Fruit fly (Drosophila melanogaster): ENCODE data around the gene CG43220.
A peak's percentile ranks its signal among the peaks of the same experiment; 100 is the strongest.

The CG43220 gene

DNA sequence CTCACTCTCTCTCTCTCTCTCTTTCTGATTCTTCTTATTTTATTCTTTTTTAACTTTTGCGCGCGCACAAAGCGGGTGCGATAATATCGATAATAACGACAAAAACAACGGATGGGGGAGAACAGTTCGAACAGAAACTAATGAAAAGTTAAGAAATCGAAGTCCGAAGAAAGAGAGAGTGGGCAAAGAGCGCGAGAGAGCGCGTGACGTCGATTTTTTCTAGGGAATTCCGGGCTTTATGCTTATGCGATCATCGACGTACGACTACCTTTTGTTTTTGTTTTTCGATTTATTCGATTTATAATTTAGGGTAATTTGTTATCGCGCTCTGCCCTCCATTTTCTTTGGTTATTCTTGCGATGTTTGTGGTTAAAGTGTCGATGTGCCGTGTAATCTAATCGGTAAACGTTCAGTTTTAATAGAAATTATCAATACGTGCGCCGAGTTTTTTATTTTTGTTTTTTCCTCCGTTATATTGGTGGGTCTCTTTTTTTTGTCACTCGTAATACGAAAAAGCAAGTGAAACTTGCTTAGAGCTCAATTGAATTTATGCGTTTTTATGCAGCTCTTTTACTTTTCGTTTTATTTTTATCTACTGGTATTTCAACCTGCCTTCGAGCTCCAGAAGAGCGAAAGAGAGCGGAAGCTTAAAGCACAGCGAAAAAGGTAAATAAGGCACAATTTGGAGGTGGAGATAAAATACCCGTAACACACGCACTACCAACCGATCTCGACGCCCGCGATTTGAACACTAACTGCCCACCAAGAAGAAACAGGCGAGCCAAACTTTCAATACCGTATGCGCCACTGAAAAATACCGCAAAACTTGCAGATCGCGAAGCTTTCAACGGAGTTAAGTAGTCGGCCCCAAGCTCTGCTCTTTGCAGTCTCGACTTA lies 36.5 kb upstream of the CG43220 start, which contains the start of gene dl (continued):
- no peak for TF ChIP-seq CG31441 (GFP tag; IDR thresholded peaks at IDR 0.05)
- TF ChIP-seq MTF-1 (GFP tag; optimal IDR thresholded peaks at IDR 0.05; ENCODE audit: borderline replicate concordance) = no peak
- TF ChIP-seq CTCF (GFP tag; optimal IDR thresholded peaks at IDR 0.05) = no peak
- TF ChIP-seq Dref (GFP tag; IDR thresholded peaks at IDR 0.05) = no peak
- no peak for TF ChIP-seq E2f2 (GFP tag; IDR thresholded peaks at IDR 0.05)
- no peak for TF ChIP-seq Dll (GFP tag; IDR thresholded peaks at IDR 0.05; ENCODE audit: partially characterized antibody)
- no peak for TF ChIP-seq Hmx (GFP tag; optimal IDR thresholded peaks at IDR 0.05)
- TF ChIP-seq tna (GFP tag; IDR thresholded peaks at IDR 0.05; ENCODE audit: partially characterized antibody) = no peak
- no peak for TF ChIP-seq toy (GFP tag; IDR thresholded peaks at IDR 0.05)
- TF ChIP-seq org-1 (GFP tag; optimal IDR thresholded peaks at IDR 0.05) = no peak
- TF ChIP-seq CG3726 (GFP tag; IDR thresholded peaks at IDR 0.05) = no peak
- no peak for TF ChIP-seq zfh2 (GFP tag; optimal IDR thresholded peaks at IDR 0.05)
- peak; percentile 10 for TF ChIP-seq gfzf (GFP tag; optimal IDR thresholded peaks at IDR 0.05)
- no peak for TF ChIP-seq Ets65A (GFP tag)
- no peak for TF ChIP-seq CG43689 (GFP tag; IDR thresholded peaks at IDR 0.05)
- TF ChIP-seq ara (GFP tag; IDR thresholded peaks at IDR 0.05) = 0 out of 2 replicates have a peak, but pooled peaks have one; percentile 13
- no peak for TF ChIP-seq CG10321 (GFP tag; IDR thresholded peaks at IDR 0.05)
- no peak for TF ChIP-seq Hr78 (GFP tag; optimal IDR thresholded peaks at IDR 0.05)
- TF ChIP-seq CG17612 (GFP tag; IDR thresholded peaks at IDR 0.05) = no peak
- TF ChIP-seq chn (GFP tag; optimal IDR thresholded peaks at IDR 0.05) = no peak
- TF ChIP-seq CG11085 (GFP tag; IDR thresholded peaks at IDR 0.05) = peak; percentile 31; the same call in 1 of the 2 replicates
- peak; percentile 46 for TF ChIP-seq CG34376 (GFP tag; optimal IDR thresholded peaks at IDR 0.05)
- no peak for TF ChIP-seq CG18619 (GFP tag; optimal IDR thresholded peaks at IDR 0.05)
- no peak for TF ChIP-seq CG4404 (GFP tag; IDR thresholded peaks at IDR 0.05)
- no peak for TF ChIP-seq Antp (GFP tag; optimal IDR thresholded peaks at IDR 0.05)
- no peak for TF ChIP-seq CG4360 (GFP tag; IDR thresholded peaks at IDR 0.05)
- no peak for TF ChIP-seq tx (GFP tag; optimal IDR thresholded peaks at IDR 0.05)
- no peak for TF ChIP-seq fu2 (GFP tag; optimal IDR thresholded peaks at IDR 0.05)
- no peak for TF ChIP-seq CrebB (tag; optimal IDR thresholded peaks at IDR 0.05)
- TF ChIP-seq exex (tag; optimal IDR thresholded peaks at IDR 0.05) = peak; percentile 95
- no peak for TF ChIP-seq yki (optimal IDR thresholded peaks at IDR 0.05)
- no peak for TF ChIP-seq aop (GFP tag; IDR thresholded peaks at IDR 0.05)
- no peak for TF ChIP-seq Usf (GFP tag; optimal IDR thresholded peaks at IDR 0.05)
- no peak for TF ChIP-seq CG7987 (GFP tag; optimal IDR thresholded peaks at IDR 0.05)
- TF ChIP-seq CG14014 (GFP tag; IDR thresholded peaks at IDR 0.05) = no peak
- no peak for TF ChIP-seq bbx (GFP tag; IDR thresholded peaks at IDR 0.05; ENCODE audit: partially characterized antibody)
- TF ChIP-seq hbn (GFP tag; IDR thresholded peaks at IDR 0.05; ENCODE audit: partially characterized antibody) = no peak
- TF ChIP-seq CG6813 (GFP tag; optimal IDR thresholded peaks at IDR 0.05) = no peak
- TF ChIP-seq Dad (GFP tag; optimal IDR thresholded peaks at IDR 0.05) = no peak
- no peak for TF ChIP-seq CG17359 (tag; optimal IDR thresholded peaks at IDR 0.05)
- no peak for TF ChIP-seq CG8944 (GFP tag; optimal IDR thresholded peaks at IDR 0.05)
- TF ChIP-seq sens (GFP tag) = peak; percentile 80
- TF ChIP-seq PHDP (tag; optimal IDR thresholded peaks at IDR 0.05) = no peak
- TF ChIP-seq bcd (GFP tag; optimal IDR thresholded peaks at IDR 0.05) = no peak
- TF ChIP-seq CG1603 (tag; optimal IDR thresholded peaks at IDR 0.05) = no peak
- no peak for TF ChIP-seq luna (GFP tag; optimal IDR thresholded peaks at IDR 0.05)
- TF ChIP-seq Mrtf (GFP tag; IDR thresholded peaks at IDR 0.05) = no peak
- TF ChIP-seq Kr (GFP tag; optimal IDR thresholded peaks at IDR 0.05) = no peak
- TF ChIP-seq ATbp (GFP tag; optimal IDR thresholded peaks at IDR 0.05) = no peak
- no peak for TF ChIP-seq ems (GFP tag; optimal IDR thresholded peaks at IDR 0.05)
- TF ChIP-seq chm (GFP tag; IDR thresholded peaks at IDR 0.05) = no peak
